Worm (Caenorhabditis elegans): ENCODE results near the gene C23G10.7.

The C23G10.7 gene

DNA sequence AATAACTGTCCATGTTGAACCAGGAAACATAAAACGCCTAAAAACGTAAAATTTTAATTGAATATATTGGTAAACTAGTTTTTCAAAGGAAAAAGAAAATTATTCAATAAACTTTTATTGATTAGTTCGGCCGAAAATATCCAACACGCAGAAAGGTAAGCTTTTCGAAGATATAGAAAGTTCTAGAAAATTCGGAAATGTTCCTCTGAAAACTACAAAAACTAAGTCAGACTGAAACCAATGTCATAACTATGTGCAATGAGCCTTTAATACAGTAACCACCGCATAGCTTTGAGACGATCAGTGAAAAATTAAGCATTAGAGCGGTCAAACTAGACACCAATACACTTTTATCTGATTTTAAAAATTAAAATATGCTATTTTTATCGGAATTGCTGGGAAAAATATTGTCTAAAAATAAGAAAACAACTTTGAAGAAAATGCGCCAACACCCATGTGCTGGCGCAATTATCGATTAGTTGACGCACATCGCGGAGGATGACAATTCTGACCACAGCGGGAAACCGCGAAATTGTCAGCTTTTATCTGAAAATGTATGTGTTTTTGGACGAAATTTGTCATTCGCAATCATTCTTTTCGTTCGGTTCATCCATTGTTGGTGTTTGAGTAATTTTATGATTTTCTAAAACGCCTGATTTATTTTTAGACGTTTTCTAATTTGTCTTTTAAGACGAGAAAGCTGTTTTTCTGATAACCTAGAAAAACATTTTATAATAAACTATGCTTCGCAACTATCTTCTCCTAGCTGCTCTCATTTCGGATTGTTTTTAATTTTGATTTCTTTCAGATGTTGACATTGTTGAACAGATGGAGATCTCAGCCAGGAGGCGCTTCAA is at the start of gene C23G10.7, which contains the start of gene rpn-2 (continued):
- TF ChIP-seq nhr-20 (tag; optimal IDR thresholded peaks at IDR 0.05) (peak; percentile 72), sox-4 (tag; optimal IDR thresholded peaks at IDR 0.05) (no peak), sptf-1 (tag; optimal IDR thresholded peaks at IDR 0.05) (no peak), ceh-8 (GFP tag; optimal IDR thresholded peaks at IDR 0.05) (no peak), ceh-63 (GFP tag; optimal IDR thresholded peaks at IDR 0.05) (no peak), pax-3 (tag; optimal IDR thresholded peaks at IDR 0.05) (no peak), aly-2 (tag; optimal IDR thresholded peaks at IDR 0.05) (no peak), mef-2 (tag; optimal IDR thresholded peaks at IDR 0.05) (no peak), nhr-28 (tag; optimal IDR thresholded peaks at IDR 0.05) (no peak), nhr-11 (tag; optimal IDR thresholded peaks at IDR 0.05) (no peak), nhr-90 (tag; optimal IDR thresholded peaks at IDR 0.05; ENCODE audit: poor library complexity) (peak; percentile 62), egl-13 (tag; optimal IDR thresholded peaks at IDR 0.05) (peak; percentile 9), pqm-1 (tag; optimal IDR thresholded peaks at IDR 0.05) (no peak), jun-1 (tag; optimal IDR thresholded peaks at IDR 0.05) (peak; percentile 29), nhr-19 (GFP tag; conservative IDR thresholded peaks at IDR 0.05) (peak; percentile 72), unc-98 (GFP tag; IDR thresholded peaks at IDR 0.05) (no peak), snu-23 (GFP tag; optimal IDR thresholded peaks at IDR 0.05) (peak; percentile 78), C04F5.9 (tag; optimal IDR thresholded peaks at IDR 0.05) (peak; percentile 36), zag-1 (tag; optimal IDR thresholded peaks at IDR 0.05) (no peak), elt-2 (tag; optimal IDR thresholded peaks at IDR 0.05) (peak; percentile 24), swsn-7 (tag; optimal IDR thresholded peaks at IDR 0.05) (peak; percentile 74), tlp-1 (tag; optimal IDR thresholded peaks at IDR 0.05) (no peak), xbp-1 (tag; optimal IDR thresholded peaks at IDR 0.05) (peak; percentile 67), Y116A8C.19 (tag; optimal IDR thresholded peaks at IDR 0.05; ENCODE audit: borderline replicate concordance) (no peak), ets-5 (GFP tag; IDR thresholded peaks at IDR 0.05) (no peak), lin-39 (tag; optimal IDR thresholded peaks at IDR 0.05) (peak; percentile 13), ztf-4 (tag; optimal IDR thresholded peaks at IDR 0.05) (no peak), isw-1 (GFP tag; IDR thresholded peaks at IDR 0.05) (peak; percentile 63), hlh-17 (GFP tag; optimal IDR thresholded peaks at IDR 0.05; ENCODE audit: borderline replicate concordance) (no peak), nhr-47 (tag; optimal IDR thresholded peaks at IDR 0.05) (peak; percentile 80), F16B12.6 (tag; optimal IDR thresholded peaks at IDR 0.05) (peak; percentile 52), lin-14 (GFP tag; optimal IDR thresholded peaks at IDR 0.05) (peak; percentile 64), fkh-4 (tag; optimal IDR thresholded peaks at IDR 0.05; ENCODE audit: borderline replicate concordance) (peak; percentile 25), rnt-1 (tag; optimal IDR thresholded peaks at IDR 0.05) (peak; percentile 89)

ce11 chrIII:6245728-6246127 is 47.5 kb upstream of the C23G10.7 start, which contains the start of gene bcas-2:
Gene bcas-2, minus strand, starts transcription at chrIII:6245828.
- TF ChIP-seq ceh-88 (GFP tag; IDR thresholded peaks at IDR 0.05) (no peak), grh-1 (GFP tag; IDR thresholded peaks at IDR 0.05) (no peak), fkh-4 (tag; optimal IDR thresholded peaks at IDR 0.05; ENCODE audit: borderline replicate concordance) (no peak), lir-3 (tag; optimal IDR thresholded peaks at IDR 0.05; ENCODE audit: poor library complexity) (no peak), zip-4 (GFP tag; optimal IDR thresholded peaks at IDR 0.05) (no peak), efl-3 (GFP tag; optimal IDR thresholded peaks at IDR 0.05) (no peak)

DNA sequence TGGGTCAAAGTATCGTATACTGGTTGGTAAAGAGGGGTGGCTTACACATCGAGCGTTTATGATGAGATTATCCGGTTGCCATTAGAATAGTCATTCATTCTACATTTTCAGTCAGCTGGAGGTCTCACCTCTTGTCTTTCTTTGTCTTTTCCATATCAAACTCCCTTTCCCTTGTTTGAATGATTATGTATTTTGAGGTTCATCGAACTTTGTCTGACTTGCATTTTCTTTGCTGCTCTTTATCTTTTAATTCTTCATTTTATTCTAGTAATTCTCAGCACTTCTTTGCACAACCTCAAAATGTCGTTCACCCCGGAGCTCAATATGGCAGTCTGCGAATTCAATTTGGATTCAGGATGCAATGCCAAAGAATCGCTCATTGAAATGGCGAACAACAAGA is 42.3 kb upstream of the C23G10.7 start, which contains the start of gene T12A2.3:
Gene T12A2.3, plus strand, starts transcription at position 301 of the 400 bp plus-strand sequence.
- no peak for TF ChIP-seq pqm-1 (tag; optimal IDR thresholded peaks at IDR 0.05)
- TF ChIP-seq nhr-19 (GFP tag; conservative IDR thresholded peaks at IDR 0.05) = no peak
- no peak for TF ChIP-seq lin-35 (GFP tag; optimal IDR thresholded peaks at IDR 0.05)
- no peak for TF ChIP-seq C34B4.2 (tag; optimal IDR thresholded peaks at IDR 0.05)
- TF ChIP-seq nhr-12 (tag; optimal IDR thresholded peaks at IDR 0.05) = no peak
- no peak for TF ChIP-seq mdl-1 (tag; optimal IDR thresholded peaks at IDR 0.05)
- no peak for TF ChIP-seq aha-1 (tag; optimal IDR thresholded peaks at IDR 0.05)
- no peak for TF ChIP-seq nhr-28 (tag; optimal IDR thresholded peaks at IDR 0.05)
- no peak for TF ChIP-seq efl-1 (optimal IDR thresholded peaks at IDR 0.05)
- no peak for TF ChIP-seq efl-1 (GFP tag; optimal IDR thresholded peaks at IDR 0.05 in 1 of 2)
- no peak for TF ChIP-seq C04F5.9 (tag; optimal IDR thresholded peaks at IDR 0.05)
- TF ChIP-seq ceh-82 (tag; optimal IDR thresholded peaks at IDR 0.05) = no peak
- no peak for TF ChIP-seq unc-98 (GFP tag; IDR thresholded peaks at IDR 0.05)
- no peak for TF ChIP-seq mab-9 (GFP tag; IDR thresholded peaks at IDR 0.05)
- no peak for TF ChIP-seq sptf-1 (tag; optimal IDR thresholded peaks at IDR 0.05)
- TF ChIP-seq lin-15B (tag; optimal IDR thresholded peaks at IDR 0.05) = no peak
- TF ChIP-seq blmp-1 (tag; optimal IDR thresholded peaks at IDR 0.05) = no peak
